Worm (Caenorhabditis elegans) whole organism, L2 larva: ENCODE results near the gene C33G8.2.

Experiments
- mab-5 ChIP-seq: fragments of 150-350 bp; optimal IDR thresholded peaks from 2 replicates; lab custom pipeline; 2014; ENCODE audit warnings: missing biosample characterization, missing genetic modification characterization
- unc-55 ChIP-seq: fragments of 150-350 bp; sonication (generic microtip); optimal IDR thresholded peaks from 3 replicates; lab custom pipeline; 2014; ENCODE audit warnings: missing biosample characterization, missing genetic modification reagents, missing genetic modification characterization

ce11 chrV:7036475-7036874 is 26.9 kb downstream of the C33G8.2 start, which contains the start of gene twk-11:
- TF ChIP-seq unc-55 (GFP tag; lab: Kevin White, UChicago) (no peak), mab-5 (tag; lab: Kevin White, UChicago) (no peak)
